Worm (Caenorhabditis elegans) whole organism, early embryonic: ENCODE results near the gene C39B10.4.

Experiments
- B0310.2 ChIP-seq: sonication (generic microtip); optimal IDR thresholded peaks from 2 replicates; lab custom pipeline; 2016; ENCODE audit warnings: mild to moderate bottlenecking, missing genetic modification characterization, missing compliant biosample characterization
- ama-1 ChIP-seq: fragments of 150-350 bp; optimal IDR thresholded peaks from 2 replicates; lab custom pipeline; 2014
- ceh-13 ChIP-seq: fragments of 200-800 bp; sonication (Bioruptor generic); optimal IDR thresholded peaks from 2 replicates; lab custom pipeline; 2018; ENCODE audit warnings: mild to moderate bottlenecking, missing genetic modification characterization, missing compliant biosample characterization
- hnd-1 ChIP-seq: sonication (generic microtip); optimal IDR thresholded peaks from 2 replicates; lab custom pipeline; 2016; ENCODE audit warnings: missing genetic modification characterization, missing compliant biosample characterization
- pes-1 ChIP-seq: fragments of 200-800 bp; sonication (Bioruptor generic); IDR thresholded peaks from 2 replicates; pipeline ENCODE4 v1.3.6; 2022; ENCODE audit warnings: missing genetic modification reagents, missing genetic modification characterization, missing compliant biosample characterization
- tbx-11 ChIP-seq: fragments of 200-800 bp; sonication (Bioruptor generic); IDR thresholded peaks from 2 replicates; pipeline ENCODE4 v1.3.6; 2022; ENCODE audit warnings: missing genetic modification characterization, missing compliant biosample characterization
- tbx-37 ChIP-seq: fragments of 200-800 bp; sonication (Bioruptor generic); conservative IDR thresholded peaks from 2 replicates; pipeline ENCODE4 v1.3.6; 2022; ENCODE audit warnings: missing genetic modification reagents, missing genetic modification characterization, missing compliant biosample characterization
- tra-4 ChIP-seq: sonication (generic microtip); optimal IDR thresholded peaks from 2 replicates; lab custom pipeline; 2017; ENCODE audit warnings: missing genetic modification characterization, missing compliant biosample characterization

DNA sequence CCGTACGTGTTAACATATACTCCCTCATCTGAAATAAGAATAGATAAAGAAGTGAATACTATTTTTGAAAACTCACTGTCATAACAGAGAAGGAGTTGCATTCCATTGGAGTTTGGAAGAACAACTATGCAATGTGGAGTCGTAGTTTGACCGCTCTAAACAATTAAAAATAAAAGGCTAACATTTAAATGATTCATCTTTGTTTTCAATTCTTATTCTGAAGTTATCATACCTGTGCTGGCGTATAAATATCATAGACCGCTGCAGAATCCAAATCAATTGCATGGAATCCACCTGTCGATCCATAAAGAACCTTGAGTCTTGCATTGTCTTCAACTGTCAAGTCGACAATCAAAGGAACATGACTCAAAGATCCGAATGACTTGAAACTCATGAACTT is 22.1 kb upstream of the C39B10.4 start:
- no peak for TF ChIP-seq tbx-37
- no peak for TF ChIP-seq hnd-1 (tag; lab: Kevin White, UChicago)
- no peak for TF ChIP-seq tbx-11 (GFP tag; lab: Robert Waterston, UW)
- TF ChIP-seq ama-1 (lab: Kevin White, UChicago), result no peak
- TF ChIP-seq ceh-13 (GFP tag; lab: Kevin White, UChicago), result no peak
- TF ChIP-seq B0310.2, result no peak
- TF ChIP-seq pes-1, result no peak
- no peak for TF ChIP-seq tra-4 (tag; lab: Kevin White, UChicago)
